ENCODE assay signal across 2 worm cellular contexts in genomic region chrV:975184-975583, ce11.
TF ChIP-seq lines count a peak whose summit lies in the region.

No protein-coding gene starts in this region.

TF ChIP-seq in whole organism, L1 larva, 84 proteins besides CTCF, POLR2A, EP300 and RAD21 (continued from another document):
- TF ChIP-seq swsn-7 (tag; optimal IDR thresholded peaks at IDR 0.05; lab: Kevin White, UChicago) (peak; percentile 72), snu-23 (GFP tag; optimal IDR thresholded peaks at IDR 0.05; lab: Kevin White, UChicago) (peak; percentile 72), skn-1 (tag; optimal IDR thresholded peaks at IDR 0.05; lab: Kevin White, UChicago) (peak; percentile 38), efl-1 (optimal IDR thresholded peaks at IDR 0.05; lab: Kevin White, UChicago) (peak; percentile 55 to 61), efl-1 (GFP tag; optimal IDR thresholded peaks at IDR 0.05 in 1 of 2; lab: Kevin White, UChicago) (peak; percentile 9 to 92), jun-1 (tag; optimal IDR thresholded peaks at IDR 0.05; lab: Kevin White, UChicago) (peak; percentile 33), fkh-10 (GFP tag; optimal IDR thresholded peaks at IDR 0.05; lab: Kevin White, UChicago) (peak; percentile 2), pax-3 (tag; optimal IDR thresholded peaks at IDR 0.05; lab: Kevin White, UChicago) (no peak), fkh-4 (tag; optimal IDR thresholded peaks at IDR 0.05; lab: Kevin White, UChicago; ENCODE audit: borderline replicate concordance) (no peak), vab-15 (tag; optimal IDR thresholded peaks at IDR 0.05; lab: Kevin White, UChicago) (no peak), rnt-1 (tag; optimal IDR thresholded peaks at IDR 0.05; lab: Kevin White, UChicago) (peak; percentile 27), nhr-90 (tag; optimal IDR thresholded peaks at IDR 0.05; lab: Kevin White, UChicago; ENCODE audit: poor library complexity) (no peak), nhr-11 (tag; optimal IDR thresholded peaks at IDR 0.05; lab: Kevin White, UChicago) (no peak), nhr-20 (tag; optimal IDR thresholded peaks at IDR 0.05; lab: Kevin White, UChicago) (no peak), ceh-88 (GFP tag; IDR thresholded peaks at IDR 0.05; lab: Robert Waterston, UW) (no peak), fos-1 (tag; optimal IDR thresholded peaks at IDR 0.05; lab: Kevin White, UChicago) (no peak), ceh-82 (tag; optimal IDR thresholded peaks at IDR 0.05; lab: Kevin White, UChicago) (peak in 2 of 3 experiments; percentile 34 to 66), blmp-1 (tag; optimal IDR thresholded peaks at IDR 0.05; lab: Kevin White, UChicago) (peak; percentile 17), isw-1 (GFP tag; IDR thresholded peaks at IDR 0.05; lab: Robert Waterston, UW) (peak; percentile 11; the same call in 1 of the 2 replicates), xbp-1 (tag; optimal IDR thresholded peaks at IDR 0.05; lab: Kevin White, UChicago) (peak; percentile 29), unc-62 (GFP tag; optimal IDR thresholded peaks at IDR 0.05; lab: Kevin White, UChicago) (no peak), dsc-1 (tag; optimal IDR thresholded peaks at IDR 0.05; lab: Kevin White, UChicago) (peak; percentile 55), mep-1 (tag; optimal IDR thresholded peaks at IDR 0.05; lab: Kevin White, UChicago) (peak; percentile 78), lin-39 (tag; optimal IDR thresholded peaks at IDR 0.05; lab: Kevin White, UChicago) (no peak), ets-5 (GFP tag; IDR thresholded peaks at IDR 0.05; lab: Robert Waterston, UW) (no peak), Y116A8C.19 (tag; optimal IDR thresholded peaks at IDR 0.05; lab: Kevin White, UChicago; ENCODE audit: borderline replicate concordance) (no peak), C34B4.2 (tag; optimal IDR thresholded peaks at IDR 0.05; lab: Kevin White, UChicago) (no peak), fkh-8 (tag; optimal IDR thresholded peaks at IDR 0.05; lab: Kevin White, UChicago) (peak; percentile 42), ztf-11 (tag; optimal IDR thresholded peaks at IDR 0.05; lab: Kevin White, UChicago) (peak in 1 of 2 experiments; percentile 61), ama-1 (optimal IDR thresholded peaks at IDR 0.05; lab: Kevin White, UChicago) (no peak), dpl-1 (GFP tag; optimal IDR thresholded peaks at IDR 0.05; lab: Kevin White, UChicago) (no peak), sup-37 (GFP tag; optimal IDR thresholded peaks at IDR 0.05; lab: Kevin White, UChicago) (no peak), mdl-1 (tag; optimal IDR thresholded peaks at IDR 0.05; lab: Kevin White, UChicago) (peak in 1 of 2 experiments; percentile 16), grh-1 (GFP tag; IDR thresholded peaks at IDR 0.05; lab: Robert Waterston, UW) (0 out of 2 replicates have a peak, but pooled peaks have one; percentile 19), unc-30 (tag; optimal IDR thresholded peaks at IDR 0.05; lab: Kevin White, UChicago) (no peak), elt-3 (tag; optimal IDR thresholded peaks at IDR 0.05; lab: Kevin White, UChicago) (peak in 1 of 6 experiments; percentile 10), egl-13 (tag; optimal IDR thresholded peaks at IDR 0.05; lab: Kevin White, UChicago) (peak; percentile 61), lin-14 (GFP tag; optimal IDR thresholded peaks at IDR 0.05; lab: Kevin White, UChicago) (peak; percentile 98), sox-4 (tag; optimal IDR thresholded peaks at IDR 0.05; lab: Kevin White, UChicago) (no peak), C04F5.9 (tag; optimal IDR thresholded peaks at IDR 0.05; lab: Kevin White, UChicago) (no peak), ztf-4 (tag; optimal IDR thresholded peaks at IDR 0.05; lab: Kevin White, UChicago) (peak; percentile 15), unc-98 (GFP tag; IDR thresholded peaks at IDR 0.05; lab: Robert Waterston, UW) (no peak)

TF ChIP-seq in whole organism, L3 larva, 47 proteins besides CTCF, POLR2A, EP300 and RAD21 (continued from another document):
- TF ChIP-seq snpc-4 (tag; optimal IDR thresholded peaks at IDR 0.05; lab: Kevin White, UChicago): peak; percentile 54
- no peak for TF ChIP-seq elt-2 (tag; optimal IDR thresholded peaks at IDR 0.05; lab: Kevin White, UChicago)
- no peak for TF ChIP-seq ama-1 (optimal IDR thresholded peaks at IDR 0.05; lab: Kevin White, UChicago)
- no peak for TF ChIP-seq mml-1 (tag; optimal IDR thresholded peaks at IDR 0.05; lab: Kevin White, UChicago)
- no peak for TF ChIP-seq sea-2 (GFP tag; optimal IDR thresholded peaks at IDR 0.05; lab: Kevin White, UChicago)
- no peak for TF ChIP-seq elt-1 (tag; optimal IDR thresholded peaks at IDR 0.05; lab: Kevin White, UChicago)
- TF ChIP-seq pqm-1 (tag; optimal IDR thresholded peaks at IDR 0.05; lab: Kevin White, UChicago): no peak
- peak; percentile 63 for TF ChIP-seq pha-4 (tag; optimal IDR thresholded peaks at IDR 0.05; lab: Kevin White, UChicago)
- TF ChIP-seq fkh-2 (tag; optimal IDR thresholded peaks at IDR 0.05; lab: Kevin White, UChicago): no peak
- no peak for TF ChIP-seq R02D3.7 (tag; optimal IDR thresholded peaks at IDR 0.05; lab: Kevin White, UChicago)
- no peak for TF ChIP-seq elt-3 (tag; optimal IDR thresholded peaks at IDR 0.05; lab: Kevin White, UChicago)
- no peak for TF ChIP-seq ceh-82 (tag; optimal IDR thresholded peaks at IDR 0.05; lab: Kevin White, UChicago)
- no peak for TF ChIP-seq ztf-4 (tag; optimal IDR thresholded peaks at IDR 0.05; lab: Kevin White, UChicago)
- no peak for TF ChIP-seq daf-12 (tag; optimal IDR thresholded peaks at IDR 0.05; lab: Kevin White, UChicago)
- peak; percentile 5 for TF ChIP-seq jun-1 (tag; optimal IDR thresholded peaks at IDR 0.05; lab: Kevin White, UChicago)
- TF ChIP-seq lin-39 (tag; optimal IDR thresholded peaks at IDR 0.05; lab: Kevin White, UChicago): peak; percentile 87
- peak; percentile 92 for TF ChIP-seq hmg-11 (tag; optimal IDR thresholded peaks at IDR 0.05; lab: Kevin White, UChicago)
- no peak for TF ChIP-seq unc-62 (GFP tag; optimal IDR thresholded peaks at IDR 0.05; lab: Kevin White, UChicago)
- TF ChIP-seq nhr-67 (tag; optimal IDR thresholded peaks at IDR 0.05; lab: Kevin White, UChicago): no peak
- no peak for TF ChIP-seq ceh-16 (tag; optimal IDR thresholded peaks at IDR 0.05; lab: Kevin White, UChicago)
- TF ChIP-seq unc-39 (tag; optimal IDR thresholded peaks at IDR 0.05; lab: Kevin White, UChicago): no peak
- peak; percentile 46 for TF ChIP-seq nhr-25 (tag; optimal IDR thresholded peaks at IDR 0.05; lab: Kevin White, UChicago)
- no peak for TF ChIP-seq egl-27 (tag; optimal IDR thresholded peaks at IDR 0.05; lab: Kevin White, UChicago)
- no peak for TF ChIP-seq skn-1 (tag; optimal IDR thresholded peaks at IDR 0.05; lab: Kevin White, UChicago)
- no peak for TF ChIP-seq ztf-11 (tag; optimal IDR thresholded peaks at IDR 0.05; lab: Kevin White, UChicago)
- TF ChIP-seq ZK546.5 (tag; optimal IDR thresholded peaks at IDR 0.05; lab: Kevin White, UChicago): no peak
- peak; percentile 11 for TF ChIP-seq tbx-2 (tag; optimal IDR thresholded peaks at IDR 0.05; lab: Kevin White, UChicago)
- no peak for TF ChIP-seq ceh-9 (tag; optimal IDR thresholded peaks at IDR 0.05; lab: Kevin White, UChicago)
